Worm (Caenorhabditis elegans) whole organism, young adult: ENCODE measurements around the gene F28F9.2.

Experiments
- B0336.3 ChIP-seq: fragments of 200-800 bp; sonication (Bioruptor generic); IDR thresholded peaks from 2 replicates; pipeline ENCODE4 v1.3.6; 2022; ENCODE audit warnings: missing genetic modification characterization, missing compliant biosample characterization
- C06A6.2 ChIP-seq: fragments of 200-800 bp; sonication (Bioruptor generic); conservative IDR thresholded peaks from 2 replicates; pipeline ENCODE4 v1.3.6; 2022; ENCODE audit warnings: missing genetic modification characterization, missing compliant biosample characterization
- F33H1.4 ChIP-seq: fragments of 200-800 bp; sonication (Bioruptor generic); IDR thresholded peaks from 2 replicates; pipeline ENCODE4 v1.3.6; 2022; ENCODE audit warnings: missing genetic modification reagents, missing genetic modification characterization, missing compliant biosample characterization
- F55B11.4 ChIP-seq: sonication (generic microtip); optimal IDR thresholded peaks from 2 replicates; lab custom pipeline; 2016; ENCODE audit warnings: missing compliant biosample characterization, missing genetic modification characterization, borderline replicate concordance; ENCODE audit not compliant: insufficient read depth
- Y67H2A.10 ChIP-seq: fragments of 200-800 bp; sonication (Bioruptor generic); conservative IDR thresholded peaks from 2 replicates; pipeline ENCODE4 v1.3.6; 2022; ENCODE audit warnings: missing genetic modification reagents, missing genetic modification characterization, missing compliant biosample characterization
- Y95B8A.8 ChIP-seq: fragments of 200-800 bp; sonication (Bioruptor generic); IDR thresholded peaks from 2 replicates; pipeline ENCODE4 v1.3.6; 2022; ENCODE audit warnings: missing genetic modification reagents, missing genetic modification characterization, missing compliant biosample characterization
- ama-1 ChIP-seq, 3 experiments: fragments of 150-350 bp in 1 of 3; sonication (generic microtip) in 2 of 3; optimal IDR thresholded peaks; 2 replicates each; lab custom pipeline; 2014 to 2018; ENCODE audit warnings: missing biosample characterization in 2 of 3, missing genetic modification characterization in 2 of 3, missing genetic modification reagents in 2 of 3
- ceh-100 ChIP-seq: fragments of 200-800 bp; sonication (Bioruptor generic); IDR thresholded peaks from 2 replicates; pipeline ENCODE4 v1.3.6; 2022; ENCODE audit warnings: missing genetic modification reagents, missing genetic modification characterization, missing compliant biosample characterization
- ceh-27 ChIP-seq: fragments of 200-800 bp; sonication (Bioruptor generic); optimal IDR thresholded peaks from 2 replicates; lab custom pipeline; 2018; ENCODE audit warnings: mild to moderate bottlenecking, missing genetic modification characterization, moderate library complexity, missing compliant biosample characterization
- ceh-40 ChIP-seq: fragments of 200-800 bp; sonication (Bioruptor generic); IDR thresholded peaks from 2 replicates; pipeline ENCODE4 v1.3.6; 2022; ENCODE audit warnings: missing genetic modification characterization, missing compliant biosample characterization
- ceh-58 ChIP-seq: fragments of 200-800 bp; sonication (Bioruptor generic); IDR thresholded peaks from 2 replicates; pipeline ENCODE4 v1.3.6; 2022; ENCODE audit warnings: missing genetic modification characterization, missing compliant biosample characterization
- ceh-91 ChIP-seq: fragments of 200-800 bp; sonication (Bioruptor generic); IDR thresholded peaks from 2 replicates; pipeline ENCODE4 v1.3.6; 2022; ENCODE audit warnings: missing genetic modification reagents, missing genetic modification characterization, missing compliant biosample characterization
- die-1 ChIP-seq: sonication (generic microtip); optimal IDR thresholded peaks from 2 replicates; lab custom pipeline; 2016; ENCODE audit warnings: missing genotype, mild to moderate bottlenecking, missing genetic modification characterization, missing compliant biosample characterization
- ekl-4 ChIP-seq: fragments of 200-800 bp; sonication (Bioruptor generic); IDR thresholded peaks from 2 replicates; pipeline ENCODE4 v1.3.6; 2022; ENCODE audit warnings: missing genetic modification reagents, missing genetic modification characterization, missing compliant biosample characterization
- ets-4 ChIP-seq: fragments of 200-800 bp; sonication (Bioruptor generic); optimal IDR thresholded peaks from 2 replicates; lab custom pipeline; 2018; ENCODE audit warnings: mild to moderate bottlenecking, missing genetic modification characterization, missing compliant biosample characterization
- gei-17 ChIP-seq: fragments of 200-800 bp; sonication (Bioruptor generic); optimal IDR thresholded peaks from 2 replicates; lab custom pipeline; 2018; ENCODE audit warnings: mild to moderate bottlenecking, missing genetic modification characterization, missing compliant biosample characterization
- him-1 ChIP-seq: sonication (generic microtip); optimal IDR thresholded peaks from 2 replicates; lab custom pipeline; 2016; ENCODE audit warnings: missing genotype, missing genetic modification reagents, missing genetic modification characterization, missing compliant biosample characterization
- hlh-12 ChIP-seq: sonication (generic microtip); optimal IDR thresholded peaks from 2 replicates; lab custom pipeline; 2016; ENCODE audit warnings: missing genetic modification characterization, missing compliant biosample characterization
- hmg-1.2 ChIP-seq: fragments of 200-800 bp; sonication (Bioruptor generic); IDR thresholded peaks from 2 replicates; pipeline ENCODE4 v1.3.6; 2022; ENCODE audit warnings: missing genetic modification reagents, missing genetic modification characterization, missing compliant biosample characterization
- hmg-20 ChIP-seq: fragments of 200-800 bp; sonication (Bioruptor generic); IDR thresholded peaks from 2 replicates; pipeline ENCODE4 v1.3.6; 2022; ENCODE audit warnings: missing genetic modification reagents, missing genetic modification characterization, missing compliant biosample characterization
- lin-40 ChIP-seq: sonication (generic microtip); optimal IDR thresholded peaks from 2 replicates; lab custom pipeline; 2016; ENCODE audit warnings: missing genetic modification characterization, mild to moderate bottlenecking, missing compliant biosample characterization, missing genotype, missing genetic modification reagents
- lir-1 ChIP-seq: fragments of 200-800 bp; sonication (Bioruptor generic); conservative IDR thresholded peaks from 2 replicates; pipeline ENCODE4 v1.3.6; 2022; ENCODE audit warnings: missing genetic modification reagents, missing genetic modification characterization, missing compliant biosample characterization
- lsy-27 ChIP-seq: sonication (generic microtip); optimal IDR thresholded peaks from 2 replicates; lab custom pipeline; 2017; ENCODE audit warnings: missing genetic modification characterization, mild to moderate bottlenecking, missing compliant biosample characterization, antibody characterized with exemption, missing genotype, borderline replicate concordance; ENCODE audit not compliant: insufficient read depth
- madf-3 ChIP-seq: fragments of 200-800 bp; sonication (Bioruptor generic); IDR thresholded peaks from 2 replicates; pipeline ENCODE4 v1.3.6; 2022; ENCODE audit warnings: missing genetic modification reagents, missing genetic modification characterization, missing compliant biosample characterization
- mcd-1 ChIP-seq: fragments of 200-800 bp; sonication (Bioruptor generic); IDR thresholded peaks from 2 replicates; pipeline ENCODE4 v1.3.6; 2022; ENCODE audit warnings: missing genetic modification reagents, missing genetic modification characterization, missing compliant biosample characterization
- mes-4 ChIP-seq: sonication (generic microtip); optimal IDR thresholded peaks from 2 replicates; lab custom pipeline; 2016; ENCODE audit warnings: missing genotype, missing genetic modification characterization, missing compliant biosample characterization
- nhr-120 ChIP-seq: fragments of 200-800 bp; sonication (Bioruptor generic); IDR thresholded peaks from 2 replicates; pipeline ENCODE4 v1.3.6; 2022; ENCODE audit warnings: missing genetic modification characterization, missing compliant biosample characterization
- nhr-179 ChIP-seq: sonication (generic microtip); optimal IDR thresholded peaks from 2 replicates; lab custom pipeline; 2016; ENCODE audit warnings: mild to moderate bottlenecking, missing genetic modification characterization, missing compliant biosample characterization
- nhr-27 ChIP-seq: fragments of 200-800 bp; sonication (Bioruptor generic); optimal IDR thresholded peaks from 2 replicates; lab custom pipeline; 2018; ENCODE audit warnings: mild to moderate bottlenecking, missing genetic modification characterization, moderate library complexity, missing compliant biosample characterization
- nhr-90 ChIP-seq: sonication (generic microtip); optimal IDR thresholded peaks from 2 replicates; lab custom pipeline; 2016; ENCODE audit warnings: missing genotype, mild to moderate bottlenecking, missing genetic modification characterization, missing compliant biosample characterization
- rec-8 ChIP-seq, 2 experiments: sonication (generic microtip); optimal IDR thresholded peaks; 2 replicates each; lab custom pipeline; 2016; ENCODE audit warnings: mild to moderate bottlenecking in 2 of 2, missing genetic modification characterization in 2 of 2, missing genetic modification reagents in 2 of 2, missing genotype in 2 of 2, missing biosample characterization in 1 of 2, missing compliant biosample characterization in 1 of 2, moderate library complexity in 1 of 2
- sea-2 ChIP-seq: fragments of 200-800 bp; sonication (Bioruptor generic); IDR thresholded peaks from 2 replicates; pipeline ENCODE4 v1.3.6; 2022; ENCODE audit warnings: missing genetic modification characterization, missing compliant biosample characterization
- tbx-9 ChIP-seq: sonication (generic microtip); optimal IDR thresholded peaks from 2 replicates; lab custom pipeline; 2016; ENCODE audit warnings: borderline replicate concordance, missing genetic modification characterization, inconsistent platforms, missing compliant biosample characterization
- unc-130 ChIP-seq: sonication (generic microtip); optimal IDR thresholded peaks from 2 replicates; lab custom pipeline; 2016; ENCODE audit warnings: missing genetic modification reagents, missing genetic modification characterization, missing compliant biosample characterization
- xnd-1 ChIP-seq: sonication (generic microtip); optimal IDR thresholded peaks from 2 replicates; lab custom pipeline; 2016; ENCODE audit warnings: missing genotype, missing genetic modification reagents, missing genetic modification characterization, missing compliant biosample characterization
- ztf-26 ChIP-seq: sonication (generic microtip); optimal IDR thresholded peaks from 2 replicates; lab custom pipeline; 2017; ENCODE audit warnings: missing genetic modification characterization, missing compliant biosample characterization
- ztf-3 ChIP-seq: fragments of 200-800 bp; sonication (Bioruptor generic); optimal IDR thresholded peaks from 2 replicates; lab custom pipeline; 2018; ENCODE audit warnings: mild to moderate bottlenecking, missing genetic modification characterization, missing compliant biosample characterization

F28F9.2 gene

DNA sequence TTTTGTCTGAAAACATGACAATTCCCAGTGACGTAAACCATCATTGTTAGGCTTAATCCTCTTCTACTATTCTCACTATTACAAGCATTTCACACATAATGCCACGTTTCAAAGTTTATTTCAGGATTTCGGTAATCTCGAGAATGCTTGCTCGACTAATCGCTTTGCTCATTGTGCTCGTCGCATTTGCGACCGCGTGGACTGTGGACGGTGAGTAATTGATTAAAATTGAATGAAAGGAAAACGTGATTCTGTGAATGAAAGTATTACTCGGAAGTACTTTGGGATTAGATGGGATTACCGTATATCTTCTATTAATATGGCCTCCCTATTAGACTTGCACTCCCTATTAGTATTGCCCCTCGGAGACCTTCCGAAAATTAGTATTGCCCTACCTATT is 5.7 kb upstream of the F28F9.2 start:
- no peak for TF ChIP-seq xnd-1
- TF ChIP-seq hmg-1.2 (GFP tag; lab: Robert Waterston, UW) = no peak
- TF ChIP-seq sea-2 (GFP tag; lab: Robert Waterston, UW) = no peak

DNA sequence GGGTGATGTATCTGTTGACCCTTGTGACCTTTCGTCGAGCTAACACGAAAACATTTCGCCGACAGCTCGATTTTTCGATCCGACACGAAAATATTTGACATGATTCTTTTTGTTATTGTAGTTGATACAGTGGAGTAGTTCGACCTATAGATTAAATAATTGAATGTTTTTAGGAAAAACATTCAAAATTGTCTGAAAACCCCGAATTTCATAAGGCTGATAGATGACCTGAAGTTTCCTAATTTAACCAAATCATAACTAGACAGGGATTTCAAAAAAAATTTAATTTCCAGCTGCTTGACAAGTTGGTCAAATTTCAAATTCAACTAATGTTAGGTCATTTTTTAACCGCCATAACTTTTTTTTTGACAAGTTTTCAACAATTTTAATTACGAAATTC is 4.5 kb upstream of the F28F9.2 start, which contains the start of gene cal-3:
Gene cal-3, minus strand, starts transcription at position 101 of the 400 bp plus-strand sequence.
- TF ChIP-seq Y95B8A.8 (no peak), him-1 (tag; lab: Kevin White, UChicago) (no peak), hmg-20 (GFP tag; lab: Robert Waterston, UW) (no peak), lsy-27 (tag; lab: Kevin White, UChicago) (no peak), C06A6.2 (GFP tag; lab: Robert Waterston, UW) (no peak), nhr-90 (tag; lab: Kevin White, UChicago) (no peak), ceh-58 (GFP tag; lab: Robert Waterston, UW) (no peak), ekl-4 (GFP tag; lab: Robert Waterston, UW) (no peak), ceh-100 (no peak), lir-1 (no peak), ama-1 (optimal IDR thresholded peaks at IDR 0.05; lab: Kevin White, UChicago) (no peak), ama-1 (GFP tag; optimal IDR thresholded peaks at IDR 0.05; lab: Kevin White, UChicago) (no peak), rec-8 (tag; optimal IDR thresholded peaks at IDR 0.05; lab: Kevin White, UChicago) (no peak), gei-17 (no peak), unc-130 (GFP tag; lab: Kevin White, UChicago) (no peak), tbx-9 (tag; lab: Kevin White, UChicago) (no peak), hlh-12 (no peak), ztf-26 (no peak), ets-4 (GFP tag; lab: Kevin White, UChicago) (no peak), ceh-27 (GFP tag; lab: Kevin White, UChicago) (no peak), madf-3 (no peak)

DNA sequence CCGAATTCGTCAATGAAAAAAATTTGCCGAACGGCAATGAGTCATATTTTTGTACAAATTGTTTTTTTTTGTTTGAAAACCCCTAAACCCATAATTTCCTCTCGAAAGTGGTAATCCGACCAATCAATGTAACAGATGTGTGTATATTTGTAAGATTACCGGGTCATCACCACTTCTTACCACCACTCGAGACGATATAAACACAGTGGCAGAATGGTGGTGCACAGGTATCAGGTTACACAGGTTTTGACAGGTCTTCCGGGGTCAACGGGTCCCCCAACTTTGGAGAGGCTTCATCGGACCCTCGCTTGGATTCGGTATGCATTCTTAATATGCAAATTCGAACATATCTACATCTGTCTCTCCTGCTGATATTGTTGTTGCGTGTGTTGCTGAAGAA is 833 bp upstream of the F28F9.2 start:
- TF ChIP-seq F55B11.4 (tag; lab: Kevin White, UChicago) (no peak), ceh-27 (GFP tag; lab: Kevin White, UChicago) (no peak), lin-40 (tag; lab: Kevin White, UChicago) (no peak), mcd-1 (GFP tag; lab: Robert Waterston, UW) (no peak), die-1 (tag; lab: Kevin White, UChicago) (no peak), ztf-3 (GFP tag; lab: Kevin White, UChicago) (no peak), hmg-1.2 (GFP tag; lab: Robert Waterston, UW) (no peak), lir-1 (no peak), Y67H2A.10 (GFP tag; lab: Robert Waterston, UW) (no peak), nhr-27 (tag; lab: Kevin White, UChicago) (no peak)

DNA sequence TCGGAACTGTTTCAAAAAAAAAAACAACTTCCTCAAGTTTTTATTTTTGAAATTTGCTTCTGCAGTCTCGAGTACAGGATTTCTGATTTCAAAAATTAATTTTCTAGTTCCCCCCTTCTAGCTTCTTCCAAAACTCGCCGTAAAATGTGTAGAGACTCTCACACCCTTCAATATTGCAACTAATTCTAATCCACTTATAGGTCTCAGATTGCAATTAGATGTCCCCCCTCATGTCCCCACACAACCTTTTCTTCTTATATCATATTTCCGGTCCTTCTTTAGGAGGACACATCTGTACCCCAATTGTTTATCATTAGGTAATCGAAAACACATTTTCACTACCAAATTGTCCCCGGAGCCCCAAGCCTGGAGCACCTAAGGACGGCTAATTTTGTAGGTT is 960 bp downstream of the F28F9.2 start:
- no peak for TF ChIP-seq mes-4 (tag; lab: Kevin White, UChicago)
- TF ChIP-seq F33H1.4 = no peak
- TF ChIP-seq nhr-179 = no peak
- TF ChIP-seq B0336.3 (GFP tag; lab: Robert Waterston, UW) = no peak
- no peak for TF ChIP-seq ceh-40
- TF ChIP-seq lsy-27 (tag; lab: Kevin White, UChicago) = no peak
- no peak for TF ChIP-seq nhr-120 (GFP tag; lab: Robert Waterston, UW)
- no peak for TF ChIP-seq madf-3
- no peak for TF ChIP-seq hlh-12
- TF ChIP-seq ceh-91 (GFP tag; lab: Robert Waterston, UW) = no peak
- no peak for TF ChIP-seq mcd-1 (GFP tag; lab: Robert Waterston, UW)
- no peak for TF ChIP-seq ceh-58 (GFP tag; lab: Robert Waterston, UW)
